Worm (Caenorhabditis elegans) whole organism, L4 larva: ENCODE measurements around the gene sru-7.

Experiments used
- ama-1 ChIP-seq: fragments of 150-350 bp; optimal IDR thresholded peaks from 2 replicates; lab custom pipeline; 2014; ENCODE audit warnings: inconsistent platforms, mixed read lengths
- dpl-1 ChIP-seq: fragments of 150-350 bp; optimal IDR thresholded peaks from 2 replicates; lab custom pipeline; 2014; ENCODE audit warnings: missing biosample characterization, missing genetic modification reagents, missing genetic modification characterization
- lir-3 ChIP-seq: sonication (generic microtip); optimal IDR thresholded peaks from 2 replicates; lab custom pipeline; 2016; ENCODE audit warnings: mild to moderate bottlenecking, missing genetic modification characterization, missing compliant biosample characterization
- lsy-2 ChIP-seq, 2 experiments: fragments of 150-350 bp in 1 of 2; sonication (generic microtip) in 1 of 2; optimal IDR thresholded peaks; 2 replicates each; lab custom pipeline; 2014 to 2017; ENCODE audit warnings: missing biosample characterization in 2 of 2, missing genetic modification characterization in 2 of 2
- nhr-25 ChIP-seq: sonication (generic microtip); optimal IDR thresholded peaks from 2 replicates; lab custom pipeline; 2017; ENCODE audit warnings: missing genetic modification characterization, mild to moderate bottlenecking, missing compliant biosample characterization, antibody characterized with exemption, moderate library complexity, borderline replicate concordance; ENCODE audit not compliant: insufficient read depth
- pha-4 ChIP-seq, 2 experiments: fragments of 150-350 bp in 1 of 2; fragments of 200-800 bp in 1 of 2; sonication (Bioruptor generic) in 1 of 2; IDR thresholded peaks in 1 of 2; optimal IDR thresholded peaks in 1 of 2; 2 replicates each; pipeline versions ENCODE4 v1.3.6 to Lab custom; 2014 to 2022; ENCODE audit warnings: missing genetic modification characterization in 2 of 2, missing genetic modification reagents in 2 of 2, missing biosample characterization in 1 of 2, missing compliant biosample characterization in 1 of 2
- snpc-1.2 ChIP-seq: fragments of 200-800 bp; sonication (Bioruptor generic); IDR thresholded peaks from 2 replicates; pipeline ENCODE4 v1.3.6; 2022; ENCODE audit warnings: missing genetic modification reagents, missing genetic modification characterization, missing compliant biosample characterization
- unc-62 ChIP-seq, 3 experiments: fragments of 150-350 bp in 1 of 3; sonication (generic microtip); optimal IDR thresholded peaks in 2 of 3; peaks in 1 of 3; 1 replicate in 1 of 3; 2 replicates in 2 of 3; lab custom pipeline; 2014 to 2017; ENCODE audit warnings: missing biosample characterization in 3 of 3, missing genetic modification characterization in 3 of 3, missing genetic modification reagents in 3 of 3, missing genotype in 1 of 3
- zfp-2 ChIP-seq: sonication (generic microtip); optimal IDR thresholded peaks from 2 replicates; lab custom pipeline; 2016; ENCODE audit warnings: mild to moderate bottlenecking, missing genetic modification characterization, missing compliant biosample characterization
- ztf-7 ChIP-seq: fragments of 150-350 bp; optimal IDR thresholded peaks from 2 replicates; lab custom pipeline; 2014; ENCODE audit warnings: missing biosample characterization, missing genetic modification characterization

DNA sequence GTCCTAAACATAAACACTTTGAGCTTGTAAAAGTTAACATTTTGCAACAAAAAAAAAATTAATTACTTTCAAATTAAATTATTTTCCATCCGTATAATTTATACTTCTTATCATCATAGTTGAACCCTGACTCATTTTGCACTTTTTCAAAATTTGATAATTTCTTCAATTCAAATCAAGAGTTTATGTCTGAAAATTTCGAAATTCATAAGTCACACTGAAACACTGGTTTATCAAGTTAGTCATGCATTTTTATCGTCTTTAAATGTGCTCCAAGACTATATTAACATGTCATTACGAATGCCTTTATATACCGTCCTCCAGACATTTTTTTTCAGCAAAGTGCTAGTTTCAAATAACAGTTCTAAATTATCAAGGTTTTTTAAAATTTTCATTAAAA lies 47.3 kb downstream of the sru-7 start:
- TF ChIP-seq lir-3 (no peak), ama-1 (no peak), dpl-1 (GFP tag; lab: Kevin White, UChicago) (no peak), lsy-2 (tag; optimal IDR thresholded peaks at IDR 0.05; lab: Kevin White, UChicago) (no peak), nhr-25 (tag; lab: Kevin White, UChicago) (no peak), pha-4 (GFP tag; IDR thresholded peaks at IDR 0.05; lab: Robert Waterston, UW) (no peak), pha-4 (tag; optimal IDR thresholded peaks at IDR 0.05; lab: Kevin White, UChicago) (no peak), snpc-1.2 (GFP tag; lab: Robert Waterston, UW) (no peak), ztf-7 (tag; lab: Kevin White, UChicago) (no peak), zfp-2 (tag; lab: Kevin White, UChicago) (no peak), unc-62 (GFP tag; optimal IDR thresholded peaks at IDR 0.05 in 1 of 2; lab: Kevin White, UChicago) (no peak), unc-62 (tag; optimal IDR thresholded peaks at IDR 0.05; lab: Kevin White, UChicago) (no peak)
